Fruit fly (Drosophila melanogaster): ENCODE measurements around the gene shams.

DNA sequence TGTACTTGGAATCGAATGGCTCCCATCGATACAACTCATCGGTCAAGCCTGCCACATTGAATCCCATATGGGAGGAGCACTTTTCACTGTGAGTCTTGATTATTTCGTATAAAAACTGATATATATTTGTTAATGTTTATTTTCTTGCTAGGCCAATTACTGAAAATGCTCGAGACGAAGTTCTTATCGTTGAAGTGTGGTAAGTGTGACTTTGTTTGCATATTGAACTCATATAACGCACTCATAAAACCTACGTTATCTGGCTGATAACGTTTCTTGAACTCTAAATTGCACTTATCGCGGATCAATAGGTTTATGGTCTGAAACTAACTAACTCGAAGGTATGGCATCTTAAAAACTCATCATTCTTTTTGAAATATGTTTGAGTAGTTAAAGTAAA, 13.9 kb downstream of the shams start:
- TF ChIP-seq psq (optimal IDR thresholded peaks at IDR 0.05) (no peak), Myc (optimal IDR thresholded peaks at IDR 0.05) (no peak), h (optimal IDR thresholded peaks at IDR 0.05) (no peak)
